Fruit fly (Drosophila melanogaster): ENCODE results near the gene CG11444.

Gene CG11444

dm6 chrX:4573971-4574370, 19.8 kb upstream of the CG11444 start (continued):
- no peak for TF ChIP-seq tio (GFP tag; optimal IDR thresholded peaks at IDR 0.05)
- TF ChIP-seq ranshi (GFP tag; IDR thresholded peaks at IDR 0.05): 0 out of 2 replicates have a peak, but pooled peaks have one; percentile 29
- peak; percentile 42 for TF ChIP-seq Sox102F (GFP tag; optimal IDR thresholded peaks at IDR 0.05)
- TF ChIP-seq Pdp1 (GFP tag; optimal IDR thresholded peaks at IDR 0.05): peak in 1 of 2 experiments; percentile 5
- no peak for TF ChIP-seq wor (GFP tag; IDR thresholded peaks at IDR 0.05)
- TF ChIP-seq Hmx (GFP tag; optimal IDR thresholded peaks at IDR 0.05): no peak
- TF ChIP-seq D19A (tag; optimal IDR thresholded peaks at IDR 0.05): peak; percentile 9
- no peak for TF ChIP-seq otp (GFP tag; IDR thresholded peaks at IDR 0.05)
- TF ChIP-seq phol (tag; optimal IDR thresholded peaks at IDR 0.05): peak; percentile 35
- TF ChIP-seq peb (GFP tag; IDR thresholded peaks at IDR 0.05): 0 out of 2 replicates have a peak, but pooled peaks have one; percentile 26
- peak; percentile 42 for TF ChIP-seq CG31441 (GFP tag; IDR thresholded peaks at IDR 0.05)
- TF ChIP-seq Dad (GFP tag; optimal IDR thresholded peaks at IDR 0.05): no peak
- TF ChIP-seq HLH4C (GFP tag; IDR thresholded peaks at IDR 0.05; ENCODE audit: partially characterized antibody): no peak
- TF ChIP-seq CG6854 (GFP tag; optimal IDR thresholded peaks at IDR 0.05): no peak
- TF ChIP-seq HmgZ (tag; optimal IDR thresholded peaks at IDR 0.05): no peak
- TF ChIP-seq CG8924 (tag; optimal IDR thresholded peaks at IDR 0.05): peak; percentile 31
- no peak for TF ChIP-seq CG16863 (GFP tag; optimal IDR thresholded peaks at IDR 0.05)
- no peak for TF ChIP-seq CG10209 (GFP tag; optimal IDR thresholded peaks at IDR 0.05)
- no peak for TF ChIP-seq h (optimal IDR thresholded peaks at IDR 0.05)
- TF ChIP-seq Asciz (GFP tag; optimal IDR thresholded peaks at IDR 0.05): peak; percentile 10
- TF ChIP-seq ems (GFP tag; optimal IDR thresholded peaks at IDR 0.05): no peak
- TF ChIP-seq crol (GFP tag; IDR thresholded peaks at IDR 0.05): no peak
- TF ChIP-seq CG11504 (tag; optimal IDR thresholded peaks at IDR 0.05): peak; percentile 36
- no peak for TF ChIP-seq Trl (optimal IDR thresholded peaks at IDR 0.05)
- no peak for TF ChIP-seq Trl (GFP tag; optimal IDR thresholded peaks at IDR 0.05)
- peak; percentile 40 for TF ChIP-seq dmrt99B (tag; optimal IDR thresholded peaks at IDR 0.05)
- peak; percentile 17 for TF ChIP-seq fd96Cb (tag; optimal IDR thresholded peaks at IDR 0.05)
- TF ChIP-seq nmo (GFP tag; optimal IDR thresholded peaks at IDR 0.05): peak; percentile 42
- no peak for TF ChIP-seq Nf-YB (GFP tag; optimal IDR thresholded peaks at IDR 0.05)
- no peak for TF ChIP-seq NC2α (GFP tag; optimal IDR thresholded peaks at IDR 0.05)
- TF ChIP-seq stwl (tag; optimal IDR thresholded peaks at IDR 0.05): no peak
- no peak for TF ChIP-seq abd-A (tag; optimal IDR thresholded peaks at IDR 0.05)
- no peak for TF ChIP-seq ewg (GFP tag; optimal IDR thresholded peaks at IDR 0.05)
- TF ChIP-seq rib (GFP tag; IDR thresholded peaks at IDR 0.05): no peak
- peak; percentile 72 for TF ChIP-seq dmrt11E (tag; optimal IDR thresholded peaks at IDR 0.05)
- no peak for TF ChIP-seq HLHmδ (GFP tag; optimal IDR thresholded peaks at IDR 0.05)
- TF ChIP-seq CG12391 (tag; optimal IDR thresholded peaks at IDR 0.05): peak; percentile 44
- TF ChIP-seq trh (GFP tag; optimal IDR thresholded peaks at IDR 0.05): no peak
- peak; percentile 28 for TF ChIP-seq Oli (tag; optimal IDR thresholded peaks at IDR 0.05)
- peak; percentile 27; the same call in 1 of the 2 replicates for TF ChIP-seq CG6689 (GFP tag; IDR thresholded peaks at IDR 0.05)
- no peak for TF ChIP-seq Hr78 (GFP tag; optimal IDR thresholded peaks at IDR 0.05)
- no peak for TF ChIP-seq CG6813 (GFP tag; optimal IDR thresholded peaks at IDR 0.05)
- no peak for TF ChIP-seq CG13123 (GFP tag; optimal IDR thresholded peaks at IDR 0.05)
- TF ChIP-seq Atf3 (GFP tag; optimal IDR thresholded peaks at IDR 0.05): no peak
- peak; percentile 33 for TF ChIP-seq CG14710 (tag; optimal IDR thresholded peaks at IDR 0.05)
- peak in 1 of 3 experiments; percentile 47 for TF ChIP-seq lola (GFP tag; optimal IDR thresholded peaks at IDR 0.05)
- TF ChIP-seq tgo (GFP tag; IDR thresholded peaks at IDR 0.05): 0 out of 3 replicates have a peak, but pooled peaks have one; percentile 36
- no peak for TF ChIP-seq CG9932 (GFP tag; IDR thresholded peaks at IDR 0.05)
- TF ChIP-seq CG7372 (GFP tag; IDR thresholded peaks at IDR 0.05): no peak
- no peak for TF ChIP-seq cas (GFP tag; IDR thresholded peaks at IDR 0.05)
- TF ChIP-seq Blimp-1 (GFP tag; optimal IDR thresholded peaks at IDR 0.05): peak; percentile 42

Data from whole organism, embryonic.